Fruit fly (Drosophila melanogaster) whole organism, prepupa: ENCODE results near the gene Reps.

Experiments
- Blimp-1 ChIP-seq: fragments of 200-800 bp; sonication (Bioruptor generic); optimal IDR thresholded peaks from 3 replicates; lab custom pipeline; 2017; ENCODE audit warnings: missing biosample characterization, missing genetic modification characterization, mild to moderate bottlenecking, moderate library complexity, missing genetic modification reagents
- CG10631 ChIP-seq: fragments of 200-800 bp; sonication (Bioruptor generic); optimal IDR thresholded peaks from 2 replicates; lab custom pipeline; 2016; ENCODE audit warnings: missing biosample characterization, missing genetic modification characterization
- CG10669 ChIP-seq: fragments of 200-800 bp; sonication (Bioruptor generic); optimal IDR thresholded peaks from 3 replicates; lab custom pipeline; 2018; ENCODE audit warnings: missing biosample characterization, mild to moderate bottlenecking, missing genetic modification characterization, moderate library complexity
- CG11762 ChIP-seq: fragments of 200-800 bp; sonication (Bioruptor generic); optimal IDR thresholded peaks from 3 replicates; lab custom pipeline; 2016; ENCODE audit warnings: missing biosample characterization, missing genetic modification characterization; ENCODE audit not compliant: insufficient read depth
- CG11902 ChIP-seq: fragments of 200-800 bp; sonication (Bioruptor generic); optimal IDR thresholded peaks from 3 replicates; lab custom pipeline; 2016; ENCODE audit warnings: missing biosample characterization, missing genetic modification characterization
- CG15336 ChIP-seq: fragments of 200-800 bp; sonication (Bioruptor generic); IDR thresholded peaks from 2 replicates; pipeline ENCODE4 v1.3.6; 2022; ENCODE audit warnings: missing biosample characterization, missing genetic modification characterization
- CG3032 ChIP-seq: fragments of 200-800 bp; optimal IDR thresholded peaks from 2 replicates; lab custom pipeline; 2019; ENCODE audit warnings: missing biosample characterization, mild to moderate bottlenecking, missing genetic modification characterization, moderate library complexity
- CG32006 ChIP-seq: fragments of 200-800 bp; sonication (Bioruptor generic); optimal IDR thresholded peaks from 3 replicates; lab custom pipeline; 2017; ENCODE audit warnings: missing biosample characterization, mild to moderate bottlenecking, missing genetic modification characterization
- CG34406 ChIP-seq: fragments of 200-800 bp; sonication (Bioruptor generic); optimal IDR thresholded peaks from 3 replicates; lab custom pipeline; 2016; ENCODE audit warnings: missing biosample characterization, missing genetic modification characterization
- CG3919 ChIP-seq: fragments of 200-800 bp; sonication (Bioruptor generic); optimal IDR thresholded peaks from 3 replicates; lab custom pipeline; 2016; ENCODE audit warnings: missing biosample characterization, missing genetic modification characterization
- CG6163 ChIP-seq: fragments of 200-800 bp; sonication (Bioruptor generic); IDR thresholded peaks from 3 replicates; pipeline ENCODE4 v1.3.6; 2022; ENCODE audit warnings: missing biosample characterization, missing genetic modification characterization
- CG6276 ChIP-seq: fragments of 200-800 bp; sonication (Bioruptor generic); optimal IDR thresholded peaks from 2 replicates; lab custom pipeline; 2017; ENCODE audit warnings: missing biosample characterization, mild to moderate bottlenecking, missing genetic modification characterization
- CG6792 ChIP-seq: fragments of 200-800 bp; sonication (Bioruptor generic); optimal IDR thresholded peaks from 3 replicates; lab custom pipeline; 2016; ENCODE audit warnings: missing biosample characterization, missing genetic modification characterization
- CG7368 ChIP-seq: fragments of 200-800 bp; sonication (Bioruptor generic); optimal IDR thresholded peaks from 3 replicates; lab custom pipeline; 2016; ENCODE audit warnings: missing biosample characterization, missing genetic modification characterization
- CG8119 ChIP-seq: fragments of 200-800 bp; sonication (Bioruptor generic); IDR thresholded peaks from 3 replicates; pipeline ENCODE4 v1.3.6; 2022; ENCODE audit warnings: missing biosample characterization, missing genetic modification characterization
- CG8319 ChIP-seq: fragments of 200-800 bp; sonication (Bioruptor generic); optimal IDR thresholded peaks from 3 replicates; lab custom pipeline; 2016; ENCODE audit warnings: missing biosample characterization, missing genetic modification characterization
- CG8632 ChIP-seq: fragments of 200-800 bp; sonication (Bioruptor generic); optimal IDR thresholded peaks from 3 replicates; lab custom pipeline; 2016; ENCODE audit warnings: missing biosample characterization, missing genetic modification characterization
- CG9139 ChIP-seq: fragments of 200-800 bp; sonication (Bioruptor generic); optimal IDR thresholded peaks from 3 replicates; lab custom pipeline; 2017; ENCODE audit warnings: missing biosample characterization, mild to moderate bottlenecking, missing genetic modification characterization
- Eip75B ChIP-seq: fragments of 200-800 bp; sonication (Bioruptor generic); optimal IDR thresholded peaks from 3 replicates; lab custom pipeline; 2016; ENCODE audit warnings: missing biosample characterization, missing genetic modification characterization
- Eip93F ChIP-seq: fragments of 200-800 bp; sonication (Bioruptor generic); optimal IDR thresholded peaks from 2 replicates; lab custom pipeline; 2016; ENCODE audit warnings: missing biosample characterization, mild to moderate bottlenecking, missing genetic modification characterization
- Ets21C ChIP-seq: fragments of 200-800 bp; sonication (Bioruptor generic); optimal IDR thresholded peaks from 3 replicates; lab custom pipeline; 2016; ENCODE audit warnings: missing biosample characterization, missing genetic modification characterization
- Ets96B ChIP-seq: fragments of 200-800 bp; optimal IDR thresholded peaks from 2 replicates; lab custom pipeline; 2019; ENCODE audit warnings: missing biosample characterization, mild to moderate bottlenecking, missing genetic modification characterization, moderate library complexity
- Gug ChIP-seq: fragments of 200-800 bp; sonication (Bioruptor generic); IDR thresholded peaks from 2 replicates; pipeline ENCODE4 v1.3.6; 2022; ENCODE audit warnings: missing biosample characterization, missing genetic modification characterization
- Hr39 ChIP-seq: fragments of 200-800 bp; sonication (Bioruptor generic); optimal IDR thresholded peaks from 2 replicates; lab custom pipeline; 2016; ENCODE audit warnings: missing biosample characterization, missing genetic modification characterization
- Hr4 ChIP-seq: fragments of 200-800 bp; sonication (Bioruptor generic); optimal IDR thresholded peaks from 3 replicates; lab custom pipeline; 2016; ENCODE audit warnings: missing biosample characterization, missing genetic modification characterization
- Lpt ChIP-seq: fragments of 200-800 bp; sonication (Bioruptor generic); optimal IDR thresholded peaks from 3 replicates; lab custom pipeline; 2016; ENCODE audit warnings: missing biosample characterization, missing genetic modification characterization
- Met ChIP-seq: fragments of 200-800 bp; sonication (Bioruptor generic); optimal IDR thresholded peaks from 3 replicates; lab custom pipeline; 2016; ENCODE audit warnings: missing biosample characterization, missing genetic modification characterization
- OdsH ChIP-seq: fragments of 200-800 bp; sonication (Bioruptor generic); optimal IDR thresholded peaks from 3 replicates; lab custom pipeline; 2016; ENCODE audit warnings: missing biosample characterization, missing genetic modification characterization
- Smox ChIP-seq: fragments of 200-800 bp; sonication (Bioruptor generic); optimal IDR thresholded peaks from 3 replicates; lab custom pipeline; 2016; ENCODE audit warnings: missing biosample characterization, missing genetic modification characterization
- Sox14 ChIP-seq: fragments of 200-800 bp; sonication (Bioruptor generic); optimal IDR thresholded peaks from 3 replicates; lab custom pipeline; 2016; ENCODE audit warnings: missing biosample characterization, missing genetic modification characterization
- Sox15 ChIP-seq: fragments of 200-800 bp; sonication (Bioruptor generic); optimal IDR thresholded peaks from 3 replicates; lab custom pipeline; 2016; ENCODE audit warnings: missing biosample characterization, missing genetic modification characterization
- achi ChIP-seq: fragments of 200-800 bp; sonication (Bioruptor generic); optimal IDR thresholded peaks from 3 replicates; lab custom pipeline; 2016; ENCODE audit warnings: missing biosample characterization, missing genetic modification characterization
- acj6 ChIP-seq: fragments of 200-800 bp; sonication (Bioruptor generic); optimal IDR thresholded peaks from 3 replicates; lab custom pipeline; 2016; ENCODE audit warnings: missing biosample characterization, missing genetic modification characterization
- cyc ChIP-seq: fragments of 200-800 bp; sonication (Bioruptor generic); optimal IDR thresholded peaks from 3 replicates; lab custom pipeline; 2016; ENCODE audit warnings: missing biosample characterization, missing genetic modification characterization
- esn ChIP-seq: fragments of 200-800 bp; sonication (Bioruptor generic); optimal IDR thresholded peaks from 2 replicates; lab custom pipeline; 2016; ENCODE audit warnings: missing biosample characterization, mild to moderate bottlenecking, missing genetic modification characterization, moderate library complexity
- fd59A ChIP-seq: fragments of 200-800 bp; sonication (Bioruptor generic); optimal IDR thresholded peaks from 2 replicates; lab custom pipeline; 2017; ENCODE audit warnings: missing biosample characterization, mild to moderate bottlenecking, missing genetic modification characterization, missing genetic modification reagents
- fd85E ChIP-seq: fragments of 200-800 bp; sonication (Bioruptor generic); optimal IDR thresholded peaks from 3 replicates; lab custom pipeline; 2016; ENCODE audit warnings: missing biosample characterization, missing genetic modification characterization
- fkh ChIP-seq: fragments of 200-800 bp; sonication (Bioruptor generic); optimal IDR thresholded peaks from 3 replicates; lab custom pipeline; 2017; ENCODE audit warnings: missing biosample characterization, mild to moderate bottlenecking, missing genetic modification characterization, moderate library complexity
- lz ChIP-seq: fragments of 200-800 bp; sonication (Bioruptor generic); optimal IDR thresholded peaks from 3 replicates; lab custom pipeline; 2016; ENCODE audit warnings: missing biosample characterization, missing genetic modification characterization
- pdm3 ChIP-seq: fragments of 200-800 bp; sonication (Bioruptor generic); optimal IDR thresholded peaks from 3 replicates; lab custom pipeline; 2016; ENCODE audit warnings: missing biosample characterization, missing genetic modification characterization
- salr ChIP-seq, 2 experiments: fragments of 200-800 bp; sonication (Bioruptor generic); optimal IDR thresholded peaks; 3 replicates each; lab custom pipeline; 2016 to 2018; ENCODE audit warnings: missing biosample characterization in 2 of 2, missing genetic modification characterization in 2 of 2, mild to moderate bottlenecking in 1 of 2
- spab ChIP-seq: fragments of 200-800 bp; sonication (Bioruptor generic); optimal IDR thresholded peaks from 2 replicates; lab custom pipeline; 2017; ENCODE audit warnings: missing biosample characterization, mild to moderate bottlenecking, missing genetic modification characterization, missing genetic modification reagents
- ss ChIP-seq, 2 experiments: fragments of 200-800 bp; sonication (Bioruptor generic); optimal IDR thresholded peaks; 2 replicates in 1 of 2; 3 replicates in 1 of 2; lab custom pipeline; 2017 to 2018; ENCODE audit warnings: mild to moderate bottlenecking in 2 of 2, missing biosample characterization in 2 of 2, missing genetic modification characterization in 2 of 2, moderate library complexity in 1 of 2
- topi ChIP-seq: fragments of 200-800 bp; sonication (Bioruptor generic); optimal IDR thresholded peaks from 3 replicates; lab custom pipeline; 2016; ENCODE audit warnings: missing biosample characterization, missing genetic modification characterization

Gene Reps

DNA sequence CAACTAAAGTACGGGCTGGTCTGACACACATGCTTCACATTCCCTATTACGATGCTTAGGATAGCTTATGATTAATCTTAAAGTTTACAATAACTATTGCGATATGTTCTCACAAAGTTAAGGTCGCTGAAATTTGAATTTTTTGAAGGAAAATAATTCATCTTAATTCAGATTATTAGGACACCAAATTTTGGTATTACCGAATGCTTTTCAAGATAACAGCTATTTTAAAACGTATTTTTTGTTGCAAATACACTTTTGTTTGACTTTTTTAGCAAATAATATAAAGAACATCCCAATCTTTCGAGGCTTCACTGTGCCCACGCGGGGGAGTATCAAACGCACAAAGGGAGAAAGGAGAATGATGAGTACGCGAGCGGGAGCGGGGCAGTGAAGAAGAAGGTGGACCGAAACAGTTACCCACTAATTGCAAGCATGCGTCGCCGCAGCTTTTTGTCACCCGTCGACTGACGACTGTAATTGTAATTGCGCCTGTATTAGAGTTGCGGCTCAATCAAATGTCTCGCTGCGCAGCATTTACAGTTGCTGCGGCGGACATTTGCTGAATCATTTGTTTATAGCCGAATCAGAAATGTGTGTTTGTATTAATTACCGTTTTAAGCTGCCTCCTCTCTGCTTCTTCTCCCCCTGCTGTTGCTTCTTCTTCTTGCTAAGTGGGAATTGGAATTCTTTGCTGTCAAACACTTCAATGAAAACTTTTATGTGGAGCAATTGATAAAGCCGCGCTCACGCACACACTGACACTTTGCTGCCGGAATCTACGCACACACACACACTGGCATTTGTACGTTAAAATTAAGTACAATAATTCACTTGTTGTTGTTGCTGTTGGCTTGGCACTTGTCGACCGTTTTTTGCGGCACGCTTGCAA, 40.3 kb downstream of the Reps start (continued):
- TF ChIP-seq fkh (no peak), CG34406 (GFP tag; lab: Kevin White, UChicago) (peak; percentile 60), Met (GFP tag; lab: Kevin White, UChicago) (peak; percentile 76), salr (GFP tag; optimal IDR thresholded peaks at IDR 0.05; lab: Kevin White, UChicago) (peak in 1 of 2 experiments; percentile 26), Blimp-1 (GFP tag; lab: Kevin White, UChicago) (no peak), achi (GFP tag; lab: Kevin White, UChicago) (peak; percentile 60), fd85E (GFP tag; lab: Kevin White, UChicago) (no peak), CG8319 (GFP tag; lab: Kevin White, UChicago) (peak; percentile 42), OdsH (peak; percentile 53), CG32006 (GFP tag; lab: Kevin White, UChicago) (peak; percentile 60), CG15336 (GFP tag; lab: Robert Waterston, UW) (peak; percentile 65), CG11902 (GFP tag; lab: Kevin White, UChicago) (peak; percentile 58), esn (GFP tag; lab: Kevin White, UChicago) (peak; percentile 65), fd59A (GFP tag; lab: Kevin White, UChicago) (peak; percentile 12), ss (GFP tag; optimal IDR thresholded peaks at IDR 0.05; lab: Kevin White, UChicago) (no peak), CG6792 (GFP tag; lab: Kevin White, UChicago) (peak; percentile 55), Lpt (peak; percentile 46), topi (peak; percentile 74), CG8119 (GFP tag; lab: Robert Waterston, UW) (peak; percentile 68), CG3032 (tag; lab: Kevin White, UChicago) (peak; percentile 33), CG3919 (peak; percentile 56), Hr39 (GFP tag; lab: Kevin White, UChicago) (peak; percentile 81), CG6163 (GFP tag; lab: Robert Waterston, UW) (0 out of 3 replicates have a peak, but pooled peaks have one; percentile 31)

DNA sequence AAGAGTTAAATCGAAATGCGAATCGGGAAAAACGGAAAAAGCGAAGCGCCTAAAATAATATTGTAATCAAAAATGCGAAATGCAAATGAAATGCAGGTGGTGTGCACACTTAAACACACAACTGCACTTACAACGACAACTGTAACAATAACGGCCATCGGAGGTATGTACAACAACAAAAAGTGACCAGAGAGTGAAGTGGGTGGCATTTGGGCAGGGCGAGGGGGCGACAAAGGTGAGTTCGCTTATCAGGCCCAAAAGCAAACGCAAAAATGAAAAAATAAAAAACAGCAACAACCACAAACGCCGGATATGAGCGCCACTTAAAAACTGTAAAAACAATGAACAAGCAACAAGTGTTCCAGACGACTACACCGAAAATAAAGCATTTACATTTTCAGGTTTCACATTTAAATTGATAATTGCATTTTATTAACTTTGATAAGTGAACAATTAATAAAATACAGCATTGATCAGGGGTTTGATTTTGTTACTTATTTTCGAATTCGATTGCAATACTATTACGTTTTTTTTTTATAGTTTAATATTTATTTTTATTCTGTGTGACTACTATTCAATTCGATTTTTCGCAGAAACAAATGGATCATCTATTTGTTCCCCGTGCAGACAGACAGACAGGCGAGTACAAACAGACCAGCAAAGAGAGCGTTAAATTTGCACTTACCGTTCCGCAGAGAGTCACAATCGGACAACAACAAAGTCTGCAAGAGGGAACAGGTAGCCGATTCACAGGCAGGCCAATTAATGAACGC, 41.2 kb downstream of the Reps start:
- TF ChIP-seq Met (GFP tag; lab: Kevin White, UChicago) (peak; percentile 77), CG8632 (GFP tag; lab: Kevin White, UChicago) (peak; percentile 65), CG9139 (GFP tag; lab: Kevin White, UChicago) (no peak), CG6276 (GFP tag; lab: Kevin White, UChicago) (peak; percentile 33), lz (GFP tag; lab: Kevin White, UChicago) (peak; percentile 77), fd85E (GFP tag; lab: Kevin White, UChicago) (no peak), Hr4 (peak; percentile 55), Eip75B (GFP tag; lab: Kevin White, UChicago) (peak; percentile 60), spab (GFP tag; lab: Kevin White, UChicago) (peak; percentile 20), Ets96B (tag; lab: Kevin White, UChicago) (peak; percentile 55), cyc (GFP tag; lab: Kevin White, UChicago) (peak; percentile 58), CG6163 (GFP tag; lab: Robert Waterston, UW) (peak; percentile 57; the same call in 1 of the 3 replicates), acj6 (GFP tag; lab: Kevin White, UChicago) (peak; percentile 67), Smox (GFP tag; lab: Kevin White, UChicago) (peak; percentile 79), CG15336 (GFP tag; lab: Robert Waterston, UW) (peak; percentile 77), CG7368 (GFP tag; lab: Kevin White, UChicago) (peak; percentile 60), fkh (peak; percentile 4), Eip93F (GFP tag; lab: Kevin White, UChicago) (peak; percentile 53), CG10669 (GFP tag; lab: Kevin White, UChicago) (peak; percentile 43), Ets21C (GFP tag; lab: Kevin White, UChicago) (peak; percentile 44), Sox15 (GFP tag; lab: Kevin White, UChicago) (peak; percentile 48), CG10631 (GFP tag; lab: Kevin White, UChicago) (peak; percentile 66), Lpt (no peak), pdm3 (peak; percentile 66), CG32006 (GFP tag; lab: Kevin White, UChicago) (peak; percentile 65), CG8319 (GFP tag; lab: Kevin White, UChicago) (peak; percentile 60), CG11762 (GFP tag; lab: Kevin White, UChicago) (peak; percentile 47), fd59A (GFP tag; lab: Kevin White, UChicago) (peak; percentile 15), Gug (GFP tag; lab: Robert Waterston, UW) (peak; percentile 63), Sox14 (GFP tag; lab: Kevin White, UChicago) (peak; percentile 47), CG34406 (GFP tag; lab: Kevin White, UChicago) (peak; percentile 75), CG6792 (GFP tag; lab: Kevin White, UChicago) (peak; percentile 51)
